Worm (Caenorhabditis elegans) whole organism, L2 larva: Measurements from ENCODE around the gene sdz-16.

Source experiments
- C34F6.9 ChIP-seq: fragments of 150-350 bp; optimal IDR thresholded peaks from 2 replicates; lab custom pipeline; 2014; ENCODE audit warnings: missing biosample characterization, missing genetic modification characterization
- F13H6.1 ChIP-seq: sonication (generic microtip); optimal IDR thresholded peaks from 2 replicates; lab custom pipeline; 2016; ENCODE audit warnings: missing genetic modification characterization, missing compliant biosample characterization
- R02D3.7 ChIP-seq: fragments of 150-350 bp; optimal IDR thresholded peaks from 2 replicates; lab custom pipeline; 2014; ENCODE audit warnings: missing biosample characterization, missing genetic modification characterization
- Y55F3AM.14 ChIP-seq: fragments of 200-800 bp; sonication (Bioruptor generic); optimal IDR thresholded peaks from 2 replicates; lab custom pipeline; 2018; ENCODE audit warnings: mild to moderate bottlenecking, missing genetic modification characterization, missing compliant biosample characterization
- alr-1 ChIP-seq: fragments of 150-350 bp; optimal IDR thresholded peaks from 2 replicates; lab custom pipeline; 2014; ENCODE audit warnings: missing biosample characterization, missing genetic modification characterization
- aly-2 ChIP-seq: fragments of 150-350 bp; optimal IDR thresholded peaks from 2 replicates; lab custom pipeline; 2014; ENCODE audit warnings: missing biosample characterization, missing genetic modification characterization
- ama-1 ChIP-seq: fragments of 150-350 bp; optimal IDR thresholded peaks from 2 replicates; lab custom pipeline; 2018; ENCODE audit warnings: inconsistent platforms
- crh-2 ChIP-seq: sonication (generic microtip); optimal IDR thresholded peaks from 2 replicates; lab custom pipeline; 2017; ENCODE audit warnings: missing biosample characterization, missing genetic modification characterization
- dmd-4 ChIP-seq: sonication (generic microtip); optimal IDR thresholded peaks from 2 replicates; lab custom pipeline; 2017; ENCODE audit warnings: missing biosample characterization, missing genetic modification characterization
- elt-1 ChIP-seq: fragments of 150-350 bp; optimal IDR thresholded peaks from 2 replicates; lab custom pipeline; 2014; ENCODE audit warnings: missing biosample characterization, missing genetic modification characterization
- elt-3 ChIP-seq: sonication (generic microtip); optimal IDR thresholded peaks from 2 replicates; lab custom pipeline; 2017; ENCODE audit warnings: missing biosample characterization, missing genetic modification characterization
- fos-1 ChIP-seq: fragments of 150-350 bp; optimal IDR thresholded peaks from 2 replicates; lab custom pipeline; 2014; ENCODE audit warnings: missing biosample characterization, missing genetic modification characterization
- gmeb-1 ChIP-seq: fragments of 150-350 bp; optimal IDR thresholded peaks from 2 replicates; lab custom pipeline; 2014; ENCODE audit warnings: missing biosample characterization, missing genetic modification characterization
- lin-11 ChIP-seq: fragments of 150-350 bp; sonication (generic microtip); optimal IDR thresholded peaks from 2 replicates; lab custom pipeline; 2014; ENCODE audit warnings: missing biosample characterization, missing genetic modification characterization, inconsistent platforms, mixed read lengths
- lsy-2 ChIP-seq, 2 experiments: fragments of 150-350 bp in 1 of 2; sonication (generic microtip) in 1 of 2; optimal IDR thresholded peaks; 2 replicates each; lab custom pipeline; 2014 to 2017; ENCODE audit warnings: missing biosample characterization in 2 of 2, missing genetic modification characterization in 2 of 2
- mab-5 ChIP-seq: fragments of 150-350 bp; optimal IDR thresholded peaks from 2 replicates; lab custom pipeline; 2014; ENCODE audit warnings: missing biosample characterization, missing genetic modification characterization
- mbf-1 ChIP-seq: sonication (generic microtip); optimal IDR thresholded peaks from 2 replicates; lab custom pipeline; 2017; ENCODE audit warnings: missing biosample characterization, missing genetic modification characterization
- nhr-10 ChIP-seq: sonication (generic microtip); optimal IDR thresholded peaks from 2 replicates; lab custom pipeline; 2017; ENCODE audit warnings: missing biosample characterization, missing genetic modification characterization
- nhr-11 ChIP-seq: fragments of 150-350 bp; optimal IDR thresholded peaks from 2 replicates; lab custom pipeline; 2014; ENCODE audit warnings: missing biosample characterization, missing genetic modification characterization
- nhr-12 ChIP-seq: fragments of 150-350 bp; optimal IDR thresholded peaks from 2 replicates; lab custom pipeline; 2014; ENCODE audit warnings: missing biosample characterization, missing genetic modification characterization
- nhr-21 ChIP-seq: fragments of 150-350 bp; optimal IDR thresholded peaks from 2 replicates; lab custom pipeline; 2014; ENCODE audit warnings: missing biosample characterization, missing genetic modification characterization
- nhr-23 ChIP-seq: fragments of 150-350 bp; optimal IDR thresholded peaks from 2 replicates; lab custom pipeline; 2014; ENCODE audit warnings: missing biosample characterization, missing genetic modification reagents, missing genetic modification characterization
- nhr-237 ChIP-seq: fragments of 150-350 bp; optimal IDR thresholded peaks from 2 replicates; lab custom pipeline; 2014; ENCODE audit warnings: missing biosample characterization, missing genetic modification characterization
- nhr-25 ChIP-seq: fragments of 150-350 bp; sonication (generic microtip); optimal IDR thresholded peaks from 3 replicates; lab custom pipeline; 2014; ENCODE audit warnings: missing biosample characterization, missing genetic modification characterization
- nhr-6 ChIP-seq: fragments of 150-350 bp; optimal IDR thresholded peaks from 2 replicates; lab custom pipeline; 2014; ENCODE audit warnings: missing biosample characterization, missing genetic modification characterization
- nhr-77 ChIP-seq: fragments of 150-350 bp; optimal IDR thresholded peaks from 2 replicates; lab custom pipeline; 2014; ENCODE audit warnings: missing biosample characterization, missing genetic modification characterization
- peb-1 ChIP-seq: fragments of 150-350 bp; optimal IDR thresholded peaks from 2 replicates; lab custom pipeline; 2014; ENCODE audit warnings: missing biosample characterization, missing genetic modification characterization
- sem-4 ChIP-seq: fragments of 150-350 bp; optimal IDR thresholded peaks from 2 replicates; lab custom pipeline; 2014; ENCODE audit warnings: missing biosample characterization, missing genetic modification reagents, missing genetic modification characterization
- skn-1 ChIP-seq: sonication (generic microtip); optimal IDR thresholded peaks from 2 replicates; lab custom pipeline; 2017; ENCODE audit warnings: missing biosample characterization, missing genetic modification characterization
- sma-3 ChIP-seq: sonication (generic microtip); optimal IDR thresholded peaks from 2 replicates; lab custom pipeline; 2016; ENCODE audit warnings: missing genetic modification reagents, missing genetic modification characterization, missing compliant biosample characterization
- sma-9 ChIP-seq, 2 experiments: fragments of 150-350 bp in 1 of 2; sonication (generic microtip) in 1 of 2; optimal IDR thresholded peaks; 2 replicates each; lab custom pipeline; 2014 to 2016; ENCODE audit warnings: missing genetic modification characterization in 2 of 2, mild to moderate bottlenecking in 1 of 2, missing biosample characterization in 1 of 2, missing compliant biosample characterization in 1 of 2, missing genetic modification reagents in 1 of 2, moderate library complexity in 1 of 2
- snpc-4 ChIP-seq: fragments of 150-350 bp; optimal IDR thresholded peaks from 2 replicates; lab custom pipeline; 2014; ENCODE audit warnings: missing biosample characterization, missing genetic modification characterization
- unc-55 ChIP-seq: fragments of 150-350 bp; sonication (generic microtip); optimal IDR thresholded peaks from 3 replicates; lab custom pipeline; 2014; ENCODE audit warnings: missing biosample characterization, missing genetic modification reagents, missing genetic modification characterization
- zag-1 ChIP-seq: fragments of 150-350 bp; optimal IDR thresholded peaks from 2 replicates; lab custom pipeline; 2014; ENCODE audit warnings: missing biosample characterization, missing genetic modification characterization
- ztf-1 ChIP-seq: fragments of 200-800 bp; sonication (Bioruptor generic); conservative IDR thresholded peaks from 2 replicates; pipeline ENCODE4 v1.3.6; 2022; ENCODE audit warnings: missing genetic modification characterization, missing compliant biosample characterization

Gene sdz-16

DNA sequence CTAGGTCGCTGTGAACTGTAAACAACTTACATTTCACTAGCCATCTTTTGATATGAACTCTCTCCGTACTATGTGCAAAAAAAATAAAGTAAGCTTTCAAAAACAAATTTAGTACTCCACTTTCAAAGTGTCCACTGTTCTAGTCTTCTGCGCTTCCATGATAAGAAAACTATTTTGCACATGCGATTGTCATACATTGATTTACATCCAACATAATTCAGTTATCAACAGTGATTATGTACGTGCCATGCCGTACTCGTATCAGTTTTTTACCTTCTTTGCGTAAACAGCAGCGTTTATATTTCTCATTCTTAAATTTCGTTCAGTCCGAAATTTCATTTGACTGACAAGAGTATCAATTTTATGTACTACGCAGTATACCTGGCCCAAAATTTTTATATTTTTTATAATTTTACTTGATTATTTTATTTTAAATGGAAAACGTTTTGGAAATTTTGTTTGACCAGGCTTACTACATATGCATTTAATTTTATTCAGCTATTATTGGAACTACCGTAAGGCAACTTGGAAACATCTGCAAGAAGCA lies 25.1 kb upstream of the sdz-16 start, which contains the start of the genes fbxa-134 and F47H4.2 (continued):
- TF ChIP-seq nhr-10 (tag; lab: Kevin White, UChicago): no peak
- TF ChIP-seq nhr-237: no peak
- TF ChIP-seq sma-3: no peak
- TF ChIP-seq mab-5 (tag; lab: Kevin White, UChicago): no peak
- no peak for TF ChIP-seq snpc-4 (tag; lab: Kevin White, UChicago)
- TF ChIP-seq crh-2 (tag; lab: Kevin White, UChicago): peak; percentile 43
- TF ChIP-seq R02D3.7 (tag; lab: Kevin White, UChicago): no peak
- TF ChIP-seq elt-3 (tag; lab: Kevin White, UChicago): no peak

DNA sequence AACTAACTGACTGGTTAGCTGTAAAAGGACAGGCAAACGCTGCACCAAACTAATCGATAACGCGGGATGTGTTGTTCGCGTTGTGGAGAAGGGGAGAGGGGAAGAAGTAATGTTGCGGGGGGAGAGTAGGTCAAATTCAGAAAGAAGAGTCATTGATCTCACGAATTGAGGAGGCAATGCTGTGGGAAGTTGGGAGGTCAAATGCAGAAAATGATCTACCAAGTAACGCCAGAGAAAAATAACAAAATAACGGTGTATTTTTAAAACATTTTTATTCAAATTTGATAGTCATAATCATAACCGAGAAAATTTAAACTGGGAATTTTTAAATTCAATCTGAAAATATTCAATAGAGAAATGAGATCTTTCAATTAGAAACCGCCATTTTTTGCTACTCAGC lies 22.3 kb upstream of the sdz-16 start, which contains the start of gene lsy-27:
Gene lsy-27 (minus strand): TSS at position 101 of the 400 bp plus-strand sequence.
- TF ChIP-seq nhr-11 (tag; lab: Kevin White, UChicago) (no peak), nhr-77 (tag; lab: Kevin White, UChicago) (no peak), alr-1 (tag; lab: Kevin White, UChicago) (no peak), mbf-1 (tag; lab: Kevin White, UChicago) (no peak), lin-11 (tag; lab: Kevin White, UChicago) (no peak), dmd-4 (tag; lab: Kevin White, UChicago) (no peak), ztf-1 (no peak)

DNA sequence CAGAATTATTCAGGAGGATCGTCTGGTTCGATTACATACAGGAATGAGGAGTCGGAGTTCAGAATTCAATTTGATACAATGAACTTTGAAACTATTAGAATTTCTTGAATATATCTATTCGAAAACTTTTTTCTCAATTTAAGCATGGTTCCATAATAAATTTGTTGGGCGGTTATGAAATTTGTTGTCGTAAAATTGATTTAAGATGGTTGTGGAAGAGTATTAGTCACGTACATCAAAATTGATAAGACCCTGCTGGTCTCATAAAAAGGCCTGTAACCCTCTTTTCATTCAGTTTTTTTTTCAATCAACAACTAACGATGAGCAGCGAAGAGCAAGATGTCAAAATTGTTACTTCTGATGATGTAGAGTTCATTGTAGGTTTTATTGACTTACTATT lies 19.8 kb upstream of the sdz-16 start, which contains the start of gene skr-5:
Gene skr-5 (plus strand): TSS at position 301 of the 400 bp plus-strand sequence.
- TF ChIP-seq nhr-237 (no peak), nhr-11 (tag; lab: Kevin White, UChicago) (no peak), gmeb-1 (no peak), skn-1 (tag; lab: Kevin White, UChicago) (no peak), lsy-2 (tag; optimal IDR thresholded peaks at IDR 0.05; lab: Kevin White, UChicago) (no peak), C34F6.9 (tag; lab: Kevin White, UChicago) (no peak), nhr-23 (tag; lab: Kevin White, UChicago) (no peak), zag-1 (tag; lab: Kevin White, UChicago) (no peak), F13H6.1 (tag; lab: Kevin White, UChicago) (no peak), nhr-21 (tag; lab: Kevin White, UChicago) (no peak), sma-9 (GFP tag; optimal IDR thresholded peaks at IDR 0.05; lab: Kevin White, UChicago) (no peak), sma-9 (tag; optimal IDR thresholded peaks at IDR 0.05; lab: Kevin White, UChicago) (no peak)

DNA sequence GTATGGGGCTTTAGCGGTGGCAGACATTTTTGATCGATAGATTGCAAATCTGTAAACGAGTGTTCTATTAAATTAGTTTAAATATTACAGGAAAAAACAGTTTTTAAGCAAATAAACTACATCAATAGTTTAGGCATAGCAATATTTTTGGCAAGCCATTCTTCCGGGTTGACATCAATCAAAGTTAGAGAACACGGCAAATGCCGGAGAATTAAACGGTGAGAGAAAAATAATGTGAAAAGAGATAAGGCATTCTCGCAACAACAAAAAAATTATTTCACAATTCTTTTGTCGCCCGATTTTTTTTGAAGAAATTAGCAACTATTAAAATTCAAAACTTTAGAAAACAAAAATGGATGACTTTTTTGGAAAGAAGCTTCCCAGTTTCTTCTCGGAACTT lies 17.1 kb upstream of the sdz-16 start, which contains the start of the genes fbxa-188 and fbxa-189:
Gene fbxa-188 (minus strand): TSS at position 51 of the 400 bp plus-strand sequence.
Gene fbxa-189 (plus strand): TSS at position 339 of the 400 bp plus-strand sequence.
- TF ChIP-seq alr-1 (tag; lab: Kevin White, UChicago): no peak
- TF ChIP-seq fos-1 (tag; lab: Kevin White, UChicago): peak; percentile 19
- no peak for TF ChIP-seq sem-4 (tag; lab: Kevin White, UChicago)
- no peak for TF ChIP-seq aly-2
- TF ChIP-seq nhr-11 (tag; lab: Kevin White, UChicago): no peak
- no peak for TF ChIP-seq nhr-6 (tag; lab: Kevin White, UChicago)

DNA sequence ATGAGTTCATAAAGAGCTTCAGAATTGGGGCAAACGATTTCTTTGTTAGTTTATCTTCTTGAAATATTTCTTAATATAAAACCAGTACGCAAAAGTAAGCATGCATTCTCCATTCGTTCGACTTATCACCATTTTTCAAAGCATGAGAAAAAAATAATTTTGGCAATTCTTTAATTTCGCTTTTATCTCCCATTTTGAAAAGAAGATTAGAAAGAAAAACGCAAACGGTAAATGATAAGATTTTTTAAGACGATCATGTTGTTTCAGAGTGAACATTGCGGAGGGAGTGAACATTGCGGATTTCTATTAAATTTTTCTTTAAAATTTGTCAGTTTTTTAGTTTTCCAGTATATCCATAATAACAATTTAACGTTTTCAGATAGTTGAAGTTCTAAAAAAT lies 11.6 kb upstream of the sdz-16 start:
- TF ChIP-seq nhr-12 (no peak), ama-1 (lab: Kevin White, UChicago) (no peak), nhr-25 (no peak), peb-1 (tag; lab: Kevin White, UChicago) (no peak), elt-1 (tag; lab: Kevin White, UChicago) (no peak), mbf-1 (tag; lab: Kevin White, UChicago) (no peak), unc-55 (no peak), sma-3 (no peak), lsy-2 (tag; optimal IDR thresholded peaks at IDR 0.05; lab: Kevin White, UChicago) (no peak), Y55F3AM.14 (no peak), nhr-11 (tag; lab: Kevin White, UChicago) (no peak)
